Fruit fly (Drosophila melanogaster) whole organism, embryonic: ENCODE data around the gene Ret.

Experiments used
- CG10267 ChIP-seq: fragments of 200-800 bp; sonication (Bioruptor generic); optimal IDR thresholded peaks from 2 replicates; lab custom pipeline; 2018; ENCODE audit warnings: missing biosample characterization, mild to moderate bottlenecking, missing genetic modification characterization, moderate library complexity
- CG10979 ChIP-seq: fragments of 200-800 bp; sonication (Bioruptor generic); optimal IDR thresholded peaks from 2 replicates; lab custom pipeline; 2018; ENCODE audit warnings: missing biosample characterization, mild to moderate bottlenecking, missing genetic modification characterization, moderate library complexity
- CG11093 ChIP-seq: fragments of 200-800 bp; sonication (Bioruptor generic); IDR thresholded peaks from 3 replicates; pipeline ENCODE4 v1.3.6; 2022; ENCODE audit warnings: missing biosample characterization, missing genetic modification characterization
- CG1233 ChIP-seq: fragments of 200-800 bp; sonication (Bioruptor generic); optimal IDR thresholded peaks from 4 replicates; lab custom pipeline; 2018; ENCODE audit warnings: missing biosample characterization, mild to moderate bottlenecking, missing genetic modification characterization
- CG12769 ChIP-seq: fragments of 200-800 bp; sonication (Bioruptor generic); optimal IDR thresholded peaks from 2 replicates; lab custom pipeline; 2019; ENCODE audit warnings: missing biosample characterization, mild to moderate bottlenecking, missing genetic modification characterization, moderate library complexity
- CG13894 ChIP-seq: fragments of 200-800 bp; sonication (Bioruptor generic); optimal IDR thresholded peaks from 3 replicates; lab custom pipeline; 2018; ENCODE audit warnings: missing biosample characterization, mild to moderate bottlenecking, missing genetic modification characterization, moderate library complexity
- CG14441 ChIP-seq: fragments of 200-800 bp; sonication (Bioruptor generic); IDR thresholded peaks from 2 replicates; pipeline ENCODE4 v1.3.6; 2022; ENCODE audit warnings: missing biosample characterization, missing genetic modification characterization
- CG1603 ChIP-seq: fragments of 200-800 bp; sonication (Bioruptor generic); optimal IDR thresholded peaks from 2 replicates; lab custom pipeline; 2019; ENCODE audit warnings: missing biosample characterization, mild to moderate bottlenecking, missing genetic modification characterization, moderate library complexity
- CG17361 ChIP-seq: fragments of 200-800 bp; sonication (Bioruptor generic); IDR thresholded peaks from 3 replicates; pipeline ENCODE4 v1.3.6; 2022; ENCODE audit warnings: missing biosample characterization, missing genetic modification characterization
- CG2116 ChIP-seq: fragments of 200-800 bp; sonication (Bioruptor generic); optimal IDR thresholded peaks from 3 replicates; lab custom pipeline; 2018; ENCODE audit warnings: missing biosample characterization, mild to moderate bottlenecking, missing genetic modification characterization
- CG2202 ChIP-seq: fragments of 200-800 bp; sonication (Bioruptor generic); optimal IDR thresholded peaks from 2 replicates; lab custom pipeline; 2018; ENCODE audit warnings: missing biosample characterization, mild to moderate bottlenecking, missing genetic modification characterization
- CG3065 ChIP-seq: fragments of 200-800 bp; sonication (Bioruptor generic); optimal IDR thresholded peaks from 2 replicates; lab custom pipeline; 2016; ENCODE audit warnings: missing biosample characterization, missing genetic modification characterization
- CG3847 ChIP-seq: fragments of 200-800 bp; sonication (Bioruptor generic); IDR thresholded peaks from 2 replicates; pipeline ENCODE4 v1.3.6; 2022; ENCODE audit warnings: missing biosample characterization, missing genetic modification characterization
- CG4282 ChIP-seq: fragments of 200-800 bp; sonication (Bioruptor generic); optimal IDR thresholded peaks from 2 replicates; lab custom pipeline; 2016; ENCODE audit warnings: missing biosample characterization, missing genetic modification characterization
- CG4424 ChIP-seq: fragments of 200-800 bp; sonication (Bioruptor generic); optimal IDR thresholded peaks from 3 replicates; lab custom pipeline; 2016; ENCODE audit warnings: missing biosample characterization, missing genetic modification characterization
- CG5180 ChIP-seq: fragments of 200-800 bp; sonication (Bioruptor generic); optimal IDR thresholded peaks from 3 replicates; lab custom pipeline; 2017; ENCODE audit warnings: missing biosample characterization, missing genetic modification characterization, mild to moderate bottlenecking, moderate library complexity, missing genetic modification reagents
- CG5245 ChIP-seq: fragments of 200-800 bp; sonication (Bioruptor generic); optimal IDR thresholded peaks from 3 replicates; lab custom pipeline; 2016; ENCODE audit warnings: missing biosample characterization, missing genetic modification characterization
- CG6654 ChIP-seq: fragments of 200-800 bp; sonication (Bioruptor generic); optimal IDR thresholded peaks from 2 replicates; lab custom pipeline; 2017; ENCODE audit warnings: missing biosample characterization, mild to moderate bottlenecking, missing genetic modification characterization
- CG6689 ChIP-seq: fragments of 200-800 bp; sonication (Bioruptor generic); IDR thresholded peaks from 2 replicates; pipeline ENCODE4 v1.3.6; 2022; ENCODE audit warnings: missing biosample characterization, missing genetic modification characterization
- CG7271 ChIP-seq: fragments of 200-800 bp; sonication (Bioruptor generic); optimal IDR thresholded peaks from 2 replicates; lab custom pipeline; 2018; ENCODE audit warnings: missing biosample characterization, mild to moderate bottlenecking, missing genetic modification characterization, moderate library complexity
- CG7556 ChIP-seq: fragments of 200-800 bp; sonication (Bioruptor generic); optimal IDR thresholded peaks from 2 replicates; lab custom pipeline; 2017; ENCODE audit warnings: missing biosample characterization, mild to moderate bottlenecking, missing genetic modification characterization
- CG7786 ChIP-seq: fragments of 200-800 bp; sonication (Bioruptor generic); optimal IDR thresholded peaks from 2 replicates; lab custom pipeline; 2016; ENCODE audit warnings: missing biosample characterization, missing genetic modification characterization
- CG9932 ChIP-seq: fragments of 200-800 bp; sonication (Bioruptor generic); IDR thresholded peaks from 2 replicates; pipeline ENCODE4 v1.3.6; 2022; ENCODE audit warnings: missing biosample characterization, missing genetic modification characterization
- Deaf1 ChIP-seq: fragments of 200-800 bp; optimal IDR thresholded peaks from 3 replicates; lab custom pipeline; 2019; ENCODE audit warnings: missing biosample characterization, mild to moderate bottlenecking, missing genetic modification characterization, moderate library complexity
- Fer1 ChIP-seq: fragments of 200-800 bp; sonication (Bioruptor generic); optimal IDR thresholded peaks from 2 replicates; lab custom pipeline; 2017; ENCODE audit warnings: missing biosample characterization, mild to moderate bottlenecking, missing genetic modification characterization
- H2.0 ChIP-seq: fragments of 200-800 bp; sonication (Bioruptor generic); IDR thresholded peaks from 2 replicates; pipeline ENCODE4 v1.3.6; 2022; ENCODE audit warnings: missing biosample characterization, missing genetic modification characterization
- HHEX ChIP-seq: fragments of 200-800 bp; sonication (Bioruptor generic); optimal IDR thresholded peaks from 3 replicates; lab custom pipeline; 2017; ENCODE audit warnings: missing biosample characterization, mild to moderate bottlenecking, missing genetic modification characterization, missing genetic modification reagents
- Hey ChIP-seq: fragments of 200-800 bp; sonication (Bioruptor generic); optimal IDR thresholded peaks from 3 replicates; lab custom pipeline; 2018; ENCODE audit warnings: missing biosample characterization, mild to moderate bottlenecking, missing genetic modification characterization
- Hr51 ChIP-seq, 2 experiments: fragments of 200-800 bp; sonication (Bioruptor generic); optimal IDR thresholded peaks; 2 replicates in 1 of 2; 3 replicates in 1 of 2; lab custom pipeline; 2016 to 2018; ENCODE audit warnings: missing biosample characterization in 2 of 2, missing genetic modification characterization in 2 of 2, mild to moderate bottlenecking in 1 of 2, moderate library complexity in 1 of 2
- Meics ChIP-seq: fragments of 200-800 bp; sonication (Bioruptor generic); optimal IDR thresholded peaks from 2 replicates; lab custom pipeline; 2017; ENCODE audit warnings: missing biosample characterization, mild to moderate bottlenecking, missing genetic modification characterization
- Sin3A ChIP-seq: fragments of >200 bp; optimal IDR thresholded peaks from 2 replicates; lab custom pipeline; 2018
- TFAM ChIP-seq: fragments of 200-800 bp; sonication (Bioruptor generic); optimal IDR thresholded peaks from 2 replicates; lab custom pipeline; 2017; ENCODE audit warnings: missing biosample characterization, missing genetic modification characterization, inconsistent platforms
- da ChIP-seq: fragments of 200-800 bp; sonication (Bioruptor generic); optimal IDR thresholded peaks from 2 replicates; lab custom pipeline; 2016; ENCODE audit warnings: missing biosample characterization, missing genetic modification characterization
- dmrt11E ChIP-seq: fragments of 200-800 bp; sonication (Bioruptor generic); optimal IDR thresholded peaks from 3 replicates; lab custom pipeline; 2018; ENCODE audit warnings: missing biosample characterization, mild to moderate bottlenecking, missing genetic modification characterization, moderate library complexity
- dysf ChIP-seq: fragments of 200-800 bp; sonication (Bioruptor generic); IDR thresholded peaks from 3 replicates; pipeline ENCODE4 v1.3.6; 2022; ENCODE audit warnings: missing biosample characterization, missing genetic modification characterization
- fd102C ChIP-seq: fragments of 200-800 bp; sonication (Bioruptor generic); optimal IDR thresholded peaks from 2 replicates; lab custom pipeline; 2018; ENCODE audit warnings: missing biosample characterization, mild to moderate bottlenecking, missing genetic modification characterization, moderate library complexity
- insv ChIP-seq, 2 experiments: fragments of 200-800 bp; sonication (Bioruptor generic); optimal IDR thresholded peaks; 3 replicates each; lab custom pipeline; 2016 to 2018; ENCODE audit warnings: missing biosample characterization in 2 of 2, missing genetic modification characterization in 2 of 2
- inv ChIP-seq: fragments of 200-800 bp; sonication (Bioruptor generic); IDR thresholded peaks from 2 replicates; pipeline ENCODE4 v1.3.6; 2022; ENCODE audit warnings: missing biosample characterization, missing genetic modification characterization; ENCODE audit not compliant: partially characterized antibody
- lab ChIP-seq: fragments of 200-800 bp; sonication (Bioruptor generic); optimal IDR thresholded peaks from 3 replicates; lab custom pipeline; 2017; ENCODE audit warnings: missing biosample characterization, missing genetic modification characterization, mild to moderate bottlenecking, moderate library complexity, missing genetic modification reagents
- lov ChIP-seq, 2 experiments: fragments of 200-800 bp in 1 of 2; fragments of >200 bp in 1 of 2; sonication (Bioruptor generic) in 1 of 2; IDR thresholded peaks in 1 of 2; optimal IDR thresholded peaks in 1 of 2; 2 replicates in 1 of 2; 3 replicates in 1 of 2; pipeline versions ENCODE4 v1.3.6 to Lab custom; 2017 to 2022; ENCODE audit warnings: missing biosample characterization in 1 of 2, missing genetic modification characterization in 1 of 2
- nerfin-2 ChIP-seq: fragments of 200-800 bp; sonication (Bioruptor generic); IDR thresholded peaks from 2 replicates; pipeline ENCODE4 v1.3.6; 2022; ENCODE audit warnings: missing biosample characterization, missing genetic modification characterization; ENCODE audit not compliant: partially characterized antibody
- pan ChIP-seq, 4 experiments: fragments of >200 bp in 3 of 4; fragments of 200-800 bp in 1 of 4; sonication (Bioruptor generic) in 1 of 4; optimal IDR thresholded peaks in 3 of 4; IDR thresholded peaks in 1 of 4; 2 replicates each; pipeline versions ENCODE4 v1.3.6 to Lab custom; 2017 to 2022; ENCODE audit warnings: missing biosample characterization in 2 of 4, missing genetic modification characterization in 2 of 4, mixed read lengths in 1 of 4
- sens ChIP-seq: fragments of 200-800 bp; sonication (Bioruptor generic); peaks from one replicate; lab custom pipeline; 2016; ENCODE audit warnings: missing biosample characterization, missing genetic modification characterization
- slbo ChIP-seq: fragments of 200-800 bp; sonication (Bioruptor generic); IDR thresholded peaks from 2 replicates; pipeline ENCODE4 v1.3.6; 2022; ENCODE audit warnings: missing biosample characterization, missing genetic modification characterization
- stwl ChIP-seq: fragments of 200-800 bp; sonication (Bioruptor generic); optimal IDR thresholded peaks from 3 replicates; lab custom pipeline; 2018; ENCODE audit warnings: missing biosample characterization, mild to moderate bottlenecking, missing genetic modification characterization, moderate library complexity
- sug ChIP-seq: fragments of 200-800 bp; optimal IDR thresholded peaks from 2 replicates; lab custom pipeline; 2019; ENCODE audit warnings: missing biosample characterization, mild to moderate bottlenecking, missing genetic modification characterization, moderate library complexity
- tap ChIP-seq: fragments of 200-800 bp; optimal IDR thresholded peaks from 3 replicates; lab custom pipeline; 2019; ENCODE audit warnings: missing biosample characterization, mild to moderate bottlenecking, missing genetic modification characterization, moderate library complexity

Ret gene

dm6 chr2L:21218912-21219246, 20.3 kb upstream of the Ret start (continued):
- no peak for TF ChIP-seq Deaf1 (tag; lab: Kevin White, UChicago)
- TF ChIP-seq CG1603 (tag; lab: Kevin White, UChicago), result no peak
- no peak for TF ChIP-seq slbo
- no peak for TF ChIP-seq CG4424
- peak; percentile 3 for TF ChIP-seq Fer1 (GFP tag; lab: Kevin White, UChicago)
- TF ChIP-seq Sin3A (lab: Kevin White, UChicago), result no peak
- no peak for TF ChIP-seq CG5245 (GFP tag; lab: Kevin White, UChicago)
- no peak for TF ChIP-seq CG10267
- no peak for TF ChIP-seq CG14441 (GFP tag; lab: Robert Waterston, UW)
- peak; percentile 18 for TF ChIP-seq CG1233 (GFP tag; lab: Kevin White, UChicago)
- TF ChIP-seq stwl (tag; lab: Kevin White, UChicago), result no peak
- no peak for TF ChIP-seq sug (tag; lab: Kevin White, UChicago)
- peak; percentile 12 for TF ChIP-seq CG7556 (GFP tag; lab: Kevin White, UChicago)
- no peak for TF ChIP-seq CG10979 (tag; lab: Kevin White, UChicago)
- no peak for TF ChIP-seq TFAM (GFP tag; lab: Kevin White, UChicago)
- TF ChIP-seq H2.0, result no peak
- TF ChIP-seq CG7271 (tag; lab: Kevin White, UChicago), result no peak
- peak; percentile 15 for TF ChIP-seq tap
- no peak for TF ChIP-seq HHEX (GFP tag; lab: Kevin White, UChicago)
- TF ChIP-seq CG13894 (tag; lab: Kevin White, UChicago), result no peak
- TF ChIP-seq CG4282 (GFP tag; lab: Kevin White, UChicago), result no peak
- no peak for TF ChIP-seq CG7786 (GFP tag; lab: Kevin White, UChicago)
- no peak for TF ChIP-seq CG3847 (GFP tag; lab: Robert Waterston, UW)
- 0 out of 2 replicates have a peak, but pooled peaks have one; percentile 1 for TF ChIP-seq CG9932 (GFP tag; lab: Robert Waterston, UW)
- no peak for TF ChIP-seq Meics
- TF ChIP-seq CG6689 (GFP tag; lab: Robert Waterston, UW), result no peak
- TF ChIP-seq sens, result peak; percentile 76
- peak; percentile 9 for TF ChIP-seq dmrt11E (tag; lab: Kevin White, UChicago)
- TF ChIP-seq CG12769 (tag; lab: Kevin White, UChicago), result peak; percentile 4
- TF ChIP-seq CG5180 (GFP tag; lab: Kevin White, UChicago), result peak; percentile 21
- TF ChIP-seq insv (GFP tag; optimal IDR thresholded peaks at IDR 0.05; lab: Kevin White, UChicago), result no peak
- TF ChIP-seq CG2202, result peak; percentile 34
- no peak for TF ChIP-seq Hey
- TF ChIP-seq da (GFP tag; lab: Kevin White, UChicago), result no peak
- no peak for TF ChIP-seq fd102C (GFP tag; lab: Kevin White, UChicago)
- TF ChIP-seq Hr51 (GFP tag; optimal IDR thresholded peaks at IDR 0.05; lab: Kevin White, UChicago), result no peak
- TF ChIP-seq lab, result no peak
- no peak for TF ChIP-seq nerfin-2
- TF ChIP-seq CG6654, result no peak
- TF ChIP-seq inv (GFP tag; lab: Robert Waterston, UW), result no peak
- no peak for TF ChIP-seq CG11093 (GFP tag; lab: Robert Waterston, UW)
- no peak for TF ChIP-seq dysf (GFP tag; lab: Robert Waterston, UW)
- TF ChIP-seq CG3065, result no peak
- no peak for TF ChIP-seq lov (optimal IDR thresholded peaks at IDR 0.05; lab: Kevin White, UChicago)
- TF ChIP-seq lov (GFP tag; IDR thresholded peaks at IDR 0.05; lab: Robert Waterston, UW), result no peak
- TF ChIP-seq CG17361 (GFP tag; lab: Robert Waterston, UW), result no peak
- TF ChIP-seq CG2116 (GFP tag; lab: Kevin White, UChicago), result no peak
- TF ChIP-seq pan (optimal IDR thresholded peaks at IDR 0.05; lab: Kevin White, UChicago), result no peak
- no peak for TF ChIP-seq pan (GFP tag; optimal IDR thresholded peaks at IDR 0.05 in 1 of 2, IDR thresholded peaks at IDR 0.05 in 1 of 2)
- TF ChIP-seq, all 482 proteins: peak for 34
